Fruit fly (Drosophila melanogaster): ENCODE measurements around the gene yip2.

Gene yip2

dm6 chr2L:9947265-9947664 is 32.2 kb downstream of the yip2 start, which contains the start of gene CG5853:
Gene CG5853, minus strand, starts transcription at chr2L:9947648.
- TF ChIP-seq gl (tag; optimal IDR thresholded peaks at IDR 0.05) (no peak), CG8159 (tag; optimal IDR thresholded peaks at IDR 0.05) (no peak), rn (GFP tag; IDR thresholded peaks at IDR 0.05) (no peak), CG32121 (GFP tag; IDR thresholded peaks at IDR 0.05) (0 out of 2 replicates have a peak, but pooled peaks have one; percentile 44), D1 (tag; optimal IDR thresholded peaks at IDR 0.05) (no peak), CG34367 (tag; optimal IDR thresholded peaks at IDR 0.05) (no peak), CG12605 (GFP tag; IDR thresholded peaks at IDR 0.05) (0 out of 2 replicates have a peak, but pooled peaks have one; percentile 22), Pif1A (GFP tag; optimal IDR thresholded peaks at IDR 0.05) (peak; percentile 51), CG10348 (GFP tag; IDR thresholded peaks at IDR 0.05) (no peak), CG14655 (GFP tag; optimal IDR thresholded peaks at IDR 0.05) (no peak), CG9948 (tag; optimal IDR thresholded peaks at IDR 0.05) (no peak), EcR (GFP tag; optimal IDR thresholded peaks at IDR 0.05) (peak; percentile 68), CG8301 (tag; optimal IDR thresholded peaks at IDR 0.05) (no peak), fd96Ca (GFP tag; IDR thresholded peaks at IDR 0.05) (peak; percentile 70), CG17806 (tag; optimal IDR thresholded peaks at IDR 0.05) (no peak), CG4496 (GFP tag; IDR thresholded peaks at IDR 0.05) (peak; percentile 69; the same call in 2 of the 3 replicates), CG15710 (tag; optimal IDR thresholded peaks at IDR 0.05) (no peak), Pif1B (GFP tag; optimal IDR thresholded peaks at IDR 0.05) (peak; percentile 45), Ets98B (GFP tag; IDR thresholded peaks at IDR 0.05) (peak; percentile 67), Snoo (tag; optimal IDR thresholded peaks at IDR 0.05) (no peak), CG13204 (GFP tag; optimal IDR thresholded peaks at IDR 0.05) (peak; percentile 95)

- 0 out of 3 replicates have a peak, but pooled peaks have one; percentile 32 for TF ChIP-seq CG4496 (GFP tag; IDR thresholded peaks at IDR 0.05)
- no peak for TF ChIP-seq gl (tag; optimal IDR thresholded peaks at IDR 0.05)
- peak; percentile 78 for TF ChIP-seq CG13204 (GFP tag; optimal IDR thresholded peaks at IDR 0.05)
- TF ChIP-seq CG14655 (GFP tag; optimal IDR thresholded peaks at IDR 0.05): peak; percentile 54
- no peak for TF ChIP-seq fd96Ca (GFP tag; IDR thresholded peaks at IDR 0.05)
- no peak for TF ChIP-seq CG17806 (tag; optimal IDR thresholded peaks at IDR 0.05)
- peak; percentile 26 for TF ChIP-seq CG8159 (tag; optimal IDR thresholded peaks at IDR 0.05)
- peak; percentile 73 for TF ChIP-seq EcR (GFP tag; optimal IDR thresholded peaks at IDR 0.05)
- peak; percentile 32 for TF ChIP-seq CG15710 (tag; optimal IDR thresholded peaks at IDR 0.05)
- TF ChIP-seq CG32121 (GFP tag; IDR thresholded peaks at IDR 0.05): no peak
Observed at dm6 chr2L:9947738-9948519, 32.9 kb downstream of the yip2 start.

- TF ChIP-seq CG8301 (tag; optimal IDR thresholded peaks at IDR 0.05): no peak
- TF ChIP-seq CG12605 (GFP tag; IDR thresholded peaks at IDR 0.05): no peak
- no peak for TF ChIP-seq CG34367 (tag; optimal IDR thresholded peaks at IDR 0.05)
- TF ChIP-seq EcR (GFP tag; optimal IDR thresholded peaks at IDR 0.05): no peak
- TF ChIP-seq Pif1A (GFP tag; optimal IDR thresholded peaks at IDR 0.05): no peak
- no peak for TF ChIP-seq rn (GFP tag; IDR thresholded peaks at IDR 0.05)
- TF ChIP-seq CG32121 (GFP tag; IDR thresholded peaks at IDR 0.05): no peak
- no peak for TF ChIP-seq CG13204 (GFP tag; optimal IDR thresholded peaks at IDR 0.05)
- no peak for TF ChIP-seq Ets98B (GFP tag; IDR thresholded peaks at IDR 0.05)
- no peak for TF ChIP-seq D1 (tag; optimal IDR thresholded peaks at IDR 0.05)
- no peak for TF ChIP-seq CG8159 (tag; optimal IDR thresholded peaks at IDR 0.05)
- TF ChIP-seq Pif1B (GFP tag; optimal IDR thresholded peaks at IDR 0.05): no peak
- no peak for TF ChIP-seq CG17806 (tag; optimal IDR thresholded peaks at IDR 0.05)
- no peak for TF ChIP-seq CG9948 (tag; optimal IDR thresholded peaks at IDR 0.05)
- TF ChIP-seq gl (tag; optimal IDR thresholded peaks at IDR 0.05): no peak
- no peak for TF ChIP-seq CG14655 (GFP tag; optimal IDR thresholded peaks at IDR 0.05)
- no peak for TF ChIP-seq Snoo (tag; optimal IDR thresholded peaks at IDR 0.05)
- no peak for TF ChIP-seq CG4496 (GFP tag; IDR thresholded peaks at IDR 0.05)
- TF ChIP-seq fd96Ca (GFP tag; IDR thresholded peaks at IDR 0.05): no peak
Observed at dm6 chr2L:9948520-9948858, 33.4 kb downstream of the yip2 start.

dm6 chr2L:9949178-9950062 is 34.4 kb downstream of the yip2 start:
- TF ChIP-seq Snoo (tag; optimal IDR thresholded peaks at IDR 0.05) (no peak), CG32121 (GFP tag; IDR thresholded peaks at IDR 0.05) (no peak), CG8301 (tag; optimal IDR thresholded peaks at IDR 0.05) (peak; percentile 23), Pif1A (GFP tag; optimal IDR thresholded peaks at IDR 0.05) (peak; percentile 2), CG15710 (tag; optimal IDR thresholded peaks at IDR 0.05) (no peak), EcR (GFP tag; optimal IDR thresholded peaks at IDR 0.05) (no peak), gl (tag; optimal IDR thresholded peaks at IDR 0.05) (no peak), CG8159 (tag; optimal IDR thresholded peaks at IDR 0.05) (no peak), CG14655 (GFP tag; optimal IDR thresholded peaks at IDR 0.05) (peak; percentile 31), CG17806 (tag; optimal IDR thresholded peaks at IDR 0.05) (no peak), CG13204 (GFP tag; optimal IDR thresholded peaks at IDR 0.05) (peak; percentile 25), rn (GFP tag; IDR thresholded peaks at IDR 0.05) (no peak), Pif1B (GFP tag; optimal IDR thresholded peaks at IDR 0.05) (peak; percentile 17), CG12605 (GFP tag; IDR thresholded peaks at IDR 0.05) (peak; percentile 47; the same call in 1 of the 2 replicates)

- TF ChIP-seq CG8159 (tag; optimal IDR thresholded peaks at IDR 0.05) (peak; percentile 97), CG12605 (GFP tag; IDR thresholded peaks at IDR 0.05) (peak; percentile 95), CG32121 (GFP tag; IDR thresholded peaks at IDR 0.05) (peak; percentile 89), Pif1A (GFP tag; optimal IDR thresholded peaks at IDR 0.05) (peak; percentile 81), gl (tag; optimal IDR thresholded peaks at IDR 0.05) (peak; percentile 80), Snoo (tag; optimal IDR thresholded peaks at IDR 0.05) (peak; percentile 86), CG4496 (GFP tag; IDR thresholded peaks at IDR 0.05) (peak; percentile 87), CG9948 (tag; optimal IDR thresholded peaks at IDR 0.05) (peak; percentile 93), CG10348 (GFP tag; IDR thresholded peaks at IDR 0.05) (no peak), fd96Ca (GFP tag; IDR thresholded peaks at IDR 0.05) (peak; percentile 71), CG8301 (tag; optimal IDR thresholded peaks at IDR 0.05) (peak; percentile 92), CG13204 (GFP tag; optimal IDR thresholded peaks at IDR 0.05) (peak; percentile 56), Ets98B (GFP tag; IDR thresholded peaks at IDR 0.05) (peak; percentile 90), CG15710 (tag; optimal IDR thresholded peaks at IDR 0.05) (peak; percentile 89), EcR (GFP tag; optimal IDR thresholded peaks at IDR 0.05) (peak; percentile 19), CG14655 (GFP tag; optimal IDR thresholded peaks at IDR 0.05) (peak; percentile 94), CG34367 (tag; optimal IDR thresholded peaks at IDR 0.05) (peak; percentile 74), rn (GFP tag; IDR thresholded peaks at IDR 0.05) (peak; percentile 59; the same call in 1 of the 2 replicates), Pif1B (GFP tag; optimal IDR thresholded peaks at IDR 0.05) (peak; percentile 89), D1 (tag; optimal IDR thresholded peaks at IDR 0.05) (no peak), CG17806 (tag; optimal IDR thresholded peaks at IDR 0.05) (peak; percentile 96)
Observed at dm6 chr2L:9954119-9954518, 39.1 kb downstream of the yip2 start, which contains the start of the genes CG13126 and CG4709. Gene CG13126, minus strand, starts transcription at chr2L:9954181. Gene CG4709, plus strand, starts transcription at chr2L:9954325.
